Worm (Caenorhabditis elegans) whole organism, L1 larva: ENCODE measurements around the gene F39B3.7.

Experiments
- blmp-1 ChIP-seq: fragments of 150-350 bp; optimal IDR thresholded peaks from 2 replicates; lab custom pipeline; 2014; ENCODE audit warnings: missing biosample characterization, missing genetic modification characterization
- isw-1 ChIP-seq: fragments of 200-800 bp; sonication (Bioruptor generic); IDR thresholded peaks from 2 replicates; pipeline ENCODE4 v1.3.6; 2022; ENCODE audit warnings: missing genetic modification characterization, missing compliant biosample characterization
- lin-15B ChIP-seq: fragments of 150-350 bp; sonication (generic microtip); optimal IDR thresholded peaks from 3 replicates; lab custom pipeline; 2014; ENCODE audit warnings: missing biosample characterization, missing genetic modification characterization
- lin-39 ChIP-seq: fragments of 150-350 bp; optimal IDR thresholded peaks from 2 replicates; lab custom pipeline; 2014; ENCODE audit warnings: missing biosample characterization, missing genetic modification reagents, missing genetic modification characterization
- nhr-20 ChIP-seq: sonication (generic microtip); optimal IDR thresholded peaks from 2 replicates; lab custom pipeline; 2016; ENCODE audit warnings: mild to moderate bottlenecking, missing genetic modification characterization, missing compliant biosample characterization
- nhr-85 ChIP-seq: sonication (generic microtip); peaks from one replicate; lab custom pipeline; 2016; ENCODE audit warnings: missing genetic modification characterization, inconsistent platforms, missing compliant biosample characterization
- pag-3 ChIP-seq: sonication (generic microtip); optimal IDR thresholded peaks from 2 replicates; lab custom pipeline; 2017; ENCODE audit warnings: missing genetic modification characterization, mild to moderate bottlenecking, missing compliant biosample characterization, antibody characterized with exemption, borderline replicate concordance; ENCODE audit not compliant: insufficient read depth

- no peak for TF ChIP-seq pag-3 (tag; lab: Kevin White, UChicago)
- TF ChIP-seq nhr-20 (tag; lab: Kevin White, UChicago) = no peak
- no peak for TF ChIP-seq lin-15B
- TF ChIP-seq lin-39 (tag; lab: Kevin White, UChicago) = no peak
- no peak for TF ChIP-seq isw-1
- no peak for TF ChIP-seq nhr-85 (tag; lab: Kevin White, UChicago)
- TF ChIP-seq blmp-1 = no peak
These were observed 45.9 kb downstream of the F39B3.7 start for ce11 chrX:17521425-17521824.
